Worm (Caenorhabditis elegans) whole organism, mixed stage, embryonic: ENCODE results near the gene emc-5.

ENCODE experiments used
- nhr-237 ChIP-seq: fragments of 150-350 bp; optimal IDR thresholded peaks from 2 replicates; lab custom pipeline; 2014; ENCODE audit warnings: missing biosample characterization, missing genetic modification characterization
- sem-2 ChIP-seq: fragments of 200-800 bp; sonication (Bioruptor generic); optimal IDR thresholded peaks from 2 replicates; lab custom pipeline; 2018; ENCODE audit warnings: mild to moderate bottlenecking, missing genetic modification characterization, missing compliant biosample characterization
- snpc-4 ChIP-seq: fragments of 150-350 bp; optimal IDR thresholded peaks from 2 replicates; lab custom pipeline; 2014; ENCODE audit warnings: missing biosample characterization, missing genetic modification characterization
- unc-39 ChIP-seq: fragments of 150-350 bp; optimal IDR thresholded peaks from 2 replicates; lab custom pipeline; 2014; ENCODE audit warnings: missing biosample characterization, missing genetic modification characterization

DNA sequence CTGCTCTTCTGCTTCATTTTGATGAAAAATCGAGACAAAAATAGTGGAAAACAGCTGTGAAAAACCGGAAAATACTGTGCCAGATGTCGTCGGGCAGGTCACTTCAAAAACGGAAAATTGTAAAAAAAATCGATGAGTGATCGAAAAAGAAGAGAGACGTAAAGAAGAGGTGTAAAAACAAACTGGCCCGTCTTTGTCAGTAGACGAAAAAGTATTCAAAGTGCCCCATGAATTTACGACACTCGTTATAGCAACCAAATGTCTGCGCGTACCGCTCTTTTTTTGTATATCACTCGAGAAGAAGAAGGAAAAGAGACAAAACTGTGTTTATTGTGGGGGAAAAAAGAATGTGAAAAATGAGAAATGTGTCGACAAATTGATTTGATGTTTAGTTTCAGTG is 11.4 kb upstream of the emc-5 start, which contains the start of gene twk-5:
- no peak for TF ChIP-seq nhr-237 (tag; lab: Kevin White, UChicago)
- no peak for TF ChIP-seq snpc-4
- no peak for TF ChIP-seq unc-39 (tag; lab: Kevin White, UChicago)
- no peak for TF ChIP-seq sem-2 (GFP tag; lab: Kevin White, UChicago)
